Worm (Caenorhabditis elegans) whole organism, midembryonic: ENCODE measurements around the gene F26D11.13.

Experiments
- flt-1 ChIP-seq: fragments of 200-800 bp; sonication (Bioruptor generic); IDR thresholded peaks from 2 replicates; pipeline ENCODE4 v1.3.6; 2022; ENCODE audit warnings: missing genetic modification characterization, missing compliant biosample characterization
- klf-2 ChIP-seq: fragments of 200-800 bp; sonication (Bioruptor generic); conservative IDR thresholded peaks from 2 replicates; pipeline ENCODE4 v1.3.6; 2022; ENCODE audit warnings: missing genetic modification reagents, missing genetic modification characterization, missing compliant biosample characterization
- med-1 ChIP-seq: sonication (generic microtip); optimal IDR thresholded peaks from 2 replicates; lab custom pipeline; 2017; ENCODE audit warnings: missing genetic modification characterization, mild to moderate bottlenecking, missing compliant biosample characterization, antibody characterized with exemption, missing genetic modification reagents; ENCODE audit not compliant: insufficient read depth
- ref-1 ChIP-seq: fragments of 200-800 bp; sonication (Bioruptor generic); conservative IDR thresholded peaks from 2 replicates; pipeline ENCODE4 v1.3.6; 2022; ENCODE audit warnings: missing genetic modification reagents, missing genetic modification characterization, missing compliant biosample characterization
- ztf-23 ChIP-seq: fragments of 200-800 bp; sonication (Bioruptor generic); IDR thresholded peaks from 2 replicates; pipeline ENCODE4 v1.3.6; 2022; ENCODE audit warnings: missing genetic modification reagents, missing genetic modification characterization, missing compliant biosample characterization

ce11 chrV:7954552-7954951 lies at the start of gene F26D11.13:
- TF ChIP-seq ztf-23 (GFP tag; lab: Robert Waterston, UW) = no peak
- no peak for TF ChIP-seq ref-1 (GFP tag; lab: Robert Waterston, UW)
- no peak for TF ChIP-seq flt-1 (GFP tag; lab: Robert Waterston, UW)
- no peak for TF ChIP-seq klf-2 (GFP tag; lab: Robert Waterston, UW)
- TF ChIP-seq med-1 (GFP tag; lab: Kevin White, UChicago) = no peak
